Worm (Caenorhabditis elegans): ENCODE results near the gene srx-116.

srx-116 gene

ce11 chrV:12679807-12680206 lies 9.1 kb downstream of the srx-116 start, which contains the start of gene frpr-15:
TSS of gene frpr-15 (plus strand) at chrV:12680107.
- TF ChIP-seq Y55F3AM.14 (GFP tag; optimal IDR thresholded peaks at IDR 0.05) (no peak), sma-9 (GFP tag; optimal IDR thresholded peaks at IDR 0.05) (no peak), sma-9 (tag; optimal IDR thresholded peaks at IDR 0.05) (no peak), elt-1 (tag; optimal IDR thresholded peaks at IDR 0.05) (no peak), ztf-11 (tag; optimal IDR thresholded peaks at IDR 0.05) (no peak), fos-1 (tag; optimal IDR thresholded peaks at IDR 0.05) (no peak), nhr-6 (tag; optimal IDR thresholded peaks at IDR 0.05) (no peak), peb-1 (tag; optimal IDR thresholded peaks at IDR 0.05) (no peak), egl-27 (tag; optimal IDR thresholded peaks at IDR 0.05) (no peak), R02D3.7 (tag; optimal IDR thresholded peaks at IDR 0.05) (no peak), lin-11 (tag; optimal IDR thresholded peaks at IDR 0.05) (no peak), unc-62 (GFP tag; optimal IDR thresholded peaks at IDR 0.05) (no peak), mdl-1 (tag; optimal IDR thresholded peaks at IDR 0.05) (no peak), lin-39 (tag; optimal IDR thresholded peaks at IDR 0.05) (no peak), nhr-11 (tag; optimal IDR thresholded peaks at IDR 0.05) (no peak), nhr-12 (tag; optimal IDR thresholded peaks at IDR 0.05) (no peak), nhr-77 (tag; optimal IDR thresholded peaks at IDR 0.05) (no peak), aly-2 (tag; optimal IDR thresholded peaks at IDR 0.05) (no peak), sma-3 (GFP tag; optimal IDR thresholded peaks at IDR 0.05) (no peak), elt-3 (tag; optimal IDR thresholded peaks at IDR 0.05) (no peak)

ce11 chrV:12683205-12683604 lies 12.5 kb downstream of the srx-116 start:
- TF ChIP-seq fos-1 (tag; optimal IDR thresholded peaks at IDR 0.05) (peak; percentile 3), unc-62 (GFP tag; optimal IDR thresholded peaks at IDR 0.05) (no peak)

- TF ChIP-seq F13H6.1 (tag; optimal IDR thresholded peaks at IDR 0.05), result no peak
- no peak for TF ChIP-seq lin-39 (tag; optimal IDR thresholded peaks at IDR 0.05)
- TF ChIP-seq nhr-6 (tag; optimal IDR thresholded peaks at IDR 0.05), result no peak
- no peak for TF ChIP-seq elt-1 (tag; optimal IDR thresholded peaks at IDR 0.05)
- no peak for TF ChIP-seq nhr-237 (tag; optimal IDR thresholded peaks at IDR 0.05)
- no peak for TF ChIP-seq dmd-4 (tag; optimal IDR thresholded peaks at IDR 0.05)
- TF ChIP-seq sma-3 (GFP tag; optimal IDR thresholded peaks at IDR 0.05), result no peak
- TF ChIP-seq snpc-4 (tag; optimal IDR thresholded peaks at IDR 0.05), result no peak
- no peak for TF ChIP-seq skn-1 (tag; optimal IDR thresholded peaks at IDR 0.05)
- no peak for TF ChIP-seq unc-62 (GFP tag; optimal IDR thresholded peaks at IDR 0.05)
- no peak for TF ChIP-seq fos-1 (tag; optimal IDR thresholded peaks at IDR 0.05)
These were observed 24.4 kb downstream of the srx-116 start, which contains the start of gene parn-1 for ce11 chrV:12695155-12695554. TSS of gene parn-1 (minus strand) at chrV:12695255.

ce11 chrV:12695968-12696367 lies 25.3 kb downstream of the srx-116 start, which contains the start of gene K10C8.4:
TSS of gene K10C8.4 (plus strand) at chrV:12696268.
- TF ChIP-seq blmp-1 (tag; optimal IDR thresholded peaks at IDR 0.05; ENCODE audit: insufficient read depth) (no peak), C34F6.9 (tag; optimal IDR thresholded peaks at IDR 0.05) (peak; percentile 15), unc-55 (GFP tag; optimal IDR thresholded peaks at IDR 0.05) (peak; percentile 5), nhr-12 (tag; optimal IDR thresholded peaks at IDR 0.05) (no peak), unc-62 (GFP tag; optimal IDR thresholded peaks at IDR 0.05) (no peak)

ce11 chrV:12696790-12697189 lies 26.1 kb downstream of the srx-116 start:
- TF ChIP-seq nhr-12 (tag; optimal IDR thresholded peaks at IDR 0.05) (no peak), lsy-2 (tag; optimal IDR thresholded peaks at IDR 0.05) (no peak), lin-11 (tag; optimal IDR thresholded peaks at IDR 0.05) (no peak), aly-2 (tag; optimal IDR thresholded peaks at IDR 0.05) (no peak), nhr-77 (tag; optimal IDR thresholded peaks at IDR 0.05) (no peak), nhr-237 (tag; optimal IDR thresholded peaks at IDR 0.05) (no peak), peb-1 (tag; optimal IDR thresholded peaks at IDR 0.05) (no peak), nhr-21 (tag; optimal IDR thresholded peaks at IDR 0.05) (no peak), sem-4 (tag; optimal IDR thresholded peaks at IDR 0.05) (no peak), snpc-4 (tag; optimal IDR thresholded peaks at IDR 0.05) (no peak), C34F6.9 (tag; optimal IDR thresholded peaks at IDR 0.05) (no peak), ztf-4 (tag; optimal IDR thresholded peaks at IDR 0.05) (no peak), dmd-4 (tag; optimal IDR thresholded peaks at IDR 0.05) (no peak), Y55F3AM.14 (GFP tag; optimal IDR thresholded peaks at IDR 0.05) (no peak), unc-39 (tag; optimal IDR thresholded peaks at IDR 0.05) (no peak), F13H6.1 (tag; optimal IDR thresholded peaks at IDR 0.05) (no peak)

Data from whole organism, L2 larva.